Worm (Caenorhabditis elegans) whole organism, late embryonic: ENCODE measurements around the gene F13E9.12.

ENCODE experiments used
- ceh-34 ChIP-seq: sonication (generic microtip); optimal IDR thresholded peaks from 2 replicates; lab custom pipeline; 2016; ENCODE audit warnings: mild to moderate bottlenecking, missing genetic modification characterization, missing compliant biosample characterization
- elt-2 ChIP-seq: sonication (generic microtip); optimal IDR thresholded peaks from 2 replicates; lab custom pipeline; 2016; ENCODE audit warnings: missing genetic modification reagents, missing genetic modification characterization, missing compliant biosample characterization
- nfya-1 ChIP-seq: sonication (generic microtip); optimal IDR thresholded peaks from 2 replicates; lab custom pipeline; 2017; ENCODE audit warnings: missing genetic modification characterization, mild to moderate bottlenecking, missing compliant biosample characterization, antibody characterized with exemption, moderate library complexity
- nhr-232 ChIP-seq: sonication (generic microtip); optimal IDR thresholded peaks from 2 replicates; lab custom pipeline; 2016; ENCODE audit warnings: missing genetic modification characterization, missing compliant biosample characterization
- pqm-1 ChIP-seq: sonication (generic microtip); optimal IDR thresholded peaks from 2 replicates; lab custom pipeline; 2016; ENCODE audit warnings: missing genetic modification characterization, missing compliant biosample characterization
- sox-4 ChIP-seq: sonication (generic microtip); optimal IDR thresholded peaks from 2 replicates; lab custom pipeline; 2017; ENCODE audit warnings: mild to moderate bottlenecking, missing genetic modification characterization, inconsistent platforms, missing compliant biosample characterization
- ttx-3 ChIP-seq: sonication (generic microtip); optimal IDR thresholded peaks from 2 replicates; lab custom pipeline; 2016; ENCODE audit warnings: missing genetic modification reagents, missing genetic modification characterization, missing compliant biosample characterization
- unc-42 ChIP-seq: sonication (generic microtip); optimal IDR thresholded peaks from 2 replicates; lab custom pipeline; 2016; ENCODE audit warnings: missing genotype, missing genetic modification characterization, missing compliant biosample characterization
- zip-5 ChIP-seq: sonication (generic microtip); optimal IDR thresholded peaks from 2 replicates; lab custom pipeline; 2016; ENCODE audit warnings: missing genetic modification characterization, missing compliant biosample characterization

DNA sequence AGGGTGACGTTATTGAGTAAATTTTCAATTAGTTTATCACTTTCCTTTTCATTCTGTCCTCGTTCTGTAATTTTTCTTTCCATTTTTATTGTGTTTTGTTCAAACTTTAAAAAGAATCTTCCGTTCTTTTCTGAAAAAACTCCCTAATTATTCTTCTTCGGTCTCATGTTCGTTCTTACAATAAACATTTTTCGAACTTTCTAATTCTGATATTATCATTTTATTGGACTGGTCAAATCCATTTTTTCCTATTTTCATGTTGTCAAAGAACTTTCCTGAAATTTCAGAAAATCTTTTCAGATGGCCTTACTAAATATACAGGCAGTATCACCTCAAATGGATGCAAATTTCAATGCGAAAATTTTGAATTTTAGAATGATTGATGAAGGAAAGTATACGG lies 10.4 kb downstream of the F13E9.12 start, which contains the start of gene nish-1:
- TF ChIP-seq unc-42 (tag; lab: Kevin White, UChicago): no peak
- TF ChIP-seq elt-2 (tag; lab: Kevin White, UChicago): no peak
- TF ChIP-seq ttx-3 (tag; lab: Kevin White, UChicago): no peak
- no peak for TF ChIP-seq zip-5 (tag; lab: Kevin White, UChicago)
- TF ChIP-seq nfya-1 (tag; lab: Kevin White, UChicago): no peak
- TF ChIP-seq ceh-34 (tag; lab: Kevin White, UChicago): no peak
- TF ChIP-seq nhr-232 (tag; lab: Kevin White, UChicago): no peak
- TF ChIP-seq sox-4 (tag; lab: Kevin White, UChicago): no peak
- TF ChIP-seq pqm-1: no peak
